Fruit fly (Drosophila melanogaster): Measurements from ENCODE around the gene Srp72.
A peak's percentile ranks its signal among the peaks of the same experiment; 100 is the strongest.

Gene Srp72

dm6 chr3R:20634674-20635594 lies 46.4 kb downstream of the Srp72 start, which contains the start of the genes Pi3K92E and Lrrk:
Gene Pi3K92E (minus strand): TSS chr3R:20634732.
Gene Lrrk (plus strand): TSS chr3R:20635480.
- no peak for TF ChIP-seq Pif1A (GFP tag; optimal IDR thresholded peaks at IDR 0.05)
- peak; percentile 27 for TF ChIP-seq CG34367 (tag; optimal IDR thresholded peaks at IDR 0.05)
- TF ChIP-seq CG4496 (GFP tag; IDR thresholded peaks at IDR 0.05), result 0 out of 3 replicates have a peak, but pooled peaks have one; percentile 37

- TF ChIP-seq CG12605 (GFP tag; IDR thresholded peaks at IDR 0.05) (peak; percentile 95), CG34367 (tag; optimal IDR thresholded peaks at IDR 0.05) (no peak), Pif1A (GFP tag; optimal IDR thresholded peaks at IDR 0.05) (no peak), Ets98B (GFP tag; IDR thresholded peaks at IDR 0.05) (0 out of 2 replicates have a peak, but pooled peaks have one; percentile 16), CG8159 (tag; optimal IDR thresholded peaks at IDR 0.05) (no peak)
Observed at dm6 chr3R:20635735-20636134, 47.2 kb downstream of the Srp72 start.

Measured in whole organism, pupa.